Fruit fly (Drosophila melanogaster) whole organism, embryonic: ENCODE results near the gene mAChR-C.

Experiments
- Abd-B ChIP-seq: fragments of 200-800 bp; sonication (Bioruptor generic); optimal IDR thresholded peaks from 2 replicates; lab custom pipeline; 2018; ENCODE audit warnings: missing biosample characterization, mild to moderate bottlenecking, missing genetic modification characterization, moderate library complexity
- C15 ChIP-seq: fragments of 200-800 bp; sonication (Bioruptor generic); IDR thresholded peaks from 3 replicates; pipeline ENCODE4 v1.3.6; 2022; ENCODE audit warnings: missing biosample characterization, missing genetic modification characterization
- CG1024 ChIP-seq: fragments of 200-800 bp; sonication (Bioruptor generic); IDR thresholded peaks from 2 replicates; pipeline ENCODE4 v1.3.6; 2022; ENCODE audit warnings: missing biosample characterization, missing genetic modification characterization
- CG10543 ChIP-seq: fragments of 200-800 bp; sonication (Bioruptor generic); optimal IDR thresholded peaks from 3 replicates; lab custom pipeline; 2017; ENCODE audit warnings: missing biosample characterization, mild to moderate bottlenecking, missing genetic modification characterization, moderate library complexity
- CG11093 ChIP-seq: fragments of 200-800 bp; sonication (Bioruptor generic); IDR thresholded peaks from 3 replicates; pipeline ENCODE4 v1.3.6; 2022; ENCODE audit warnings: missing biosample characterization, missing genetic modification characterization
- CG15601 ChIP-seq: fragments of 200-800 bp; sonication (Bioruptor generic); optimal IDR thresholded peaks from 3 replicates; lab custom pipeline; 2019; ENCODE audit warnings: missing biosample characterization, mild to moderate bottlenecking, missing genetic modification characterization, moderate library complexity
- CG17359 ChIP-seq: fragments of 200-800 bp; sonication (Bioruptor generic); optimal IDR thresholded peaks from 3 replicates; lab custom pipeline; 2018; ENCODE audit warnings: missing biosample characterization, mild to moderate bottlenecking, missing genetic modification characterization, moderate library complexity
- CG2678 ChIP-seq: fragments of 200-800 bp; sonication (Bioruptor generic); optimal IDR thresholded peaks from 3 replicates; lab custom pipeline; 2019; ENCODE audit warnings: missing biosample characterization, mild to moderate bottlenecking, missing genetic modification characterization, moderate library complexity
- CG30020 ChIP-seq: fragments of 200-800 bp; optimal IDR thresholded peaks from 2 replicates; lab custom pipeline; 2019; ENCODE audit warnings: missing biosample characterization, mild to moderate bottlenecking, missing genetic modification characterization, moderate library complexity
- CG3726 ChIP-seq: fragments of 200-800 bp; sonication (Bioruptor generic); IDR thresholded peaks from 3 replicates; pipeline ENCODE4, ENCODE4 v1.3.6; 2022; ENCODE audit warnings: missing biosample characterization, missing genetic modification characterization
- CG4617 ChIP-seq: fragments of 200-800 bp; sonication (Bioruptor generic); optimal IDR thresholded peaks from 3 replicates; lab custom pipeline; 2016; ENCODE audit warnings: missing biosample characterization, missing genetic modification characterization, borderline replicate concordance
- CG4820 ChIP-seq: fragments of 200-800 bp; sonication (Bioruptor generic); optimal IDR thresholded peaks from 3 replicates; lab custom pipeline; 2016; ENCODE audit warnings: missing biosample characterization, missing genetic modification characterization
- CG4854 ChIP-seq: fragments of 200-800 bp; sonication (Bioruptor generic); optimal IDR thresholded peaks from 2 replicates; lab custom pipeline; 2016; ENCODE audit warnings: missing biosample characterization, missing genetic modification characterization, inconsistent platforms
- CG5180 ChIP-seq: fragments of 200-800 bp; sonication (Bioruptor generic); optimal IDR thresholded peaks from 3 replicates; lab custom pipeline; 2017; ENCODE audit warnings: missing biosample characterization, missing genetic modification characterization, mild to moderate bottlenecking, moderate library complexity, missing genetic modification reagents
- CG7372 ChIP-seq: fragments of 200-800 bp; sonication (Bioruptor generic); IDR thresholded peaks from 2 replicates; pipeline ENCODE4 v1.3.6; 2022; ENCODE audit warnings: missing biosample characterization, missing genetic modification characterization
- CG8924 ChIP-seq: fragments of 200-800 bp; optimal IDR thresholded peaks from 3 replicates; lab custom pipeline; 2019; ENCODE audit warnings: missing biosample characterization, mild to moderate bottlenecking, missing genetic modification characterization, moderate library complexity
- CG9215 ChIP-seq: fragments of 200-800 bp; sonication (Bioruptor generic); IDR thresholded peaks from 2 replicates; pipeline ENCODE4 v1.3.6; 2022; ENCODE audit warnings: missing biosample characterization, missing genetic modification characterization
- Dek ChIP-seq: fragments of 200-800 bp; sonication (Bioruptor generic); optimal IDR thresholded peaks from 3 replicates; lab custom pipeline; 2019; ENCODE audit warnings: missing biosample characterization, mild to moderate bottlenecking, missing genetic modification characterization, moderate library complexity
- Dip3 ChIP-seq: fragments of 200-800 bp; sonication (Bioruptor generic); optimal IDR thresholded peaks from 3 replicates; lab custom pipeline; 2016; ENCODE audit warnings: missing biosample characterization, missing genetic modification characterization
- Doc3 ChIP-seq: fragments of 200-800 bp; sonication (Bioruptor generic); IDR thresholded peaks from 3 replicates; pipeline ENCODE4 v1.3.6; 2022; ENCODE audit warnings: missing biosample characterization, missing genetic modification characterization; ENCODE audit not compliant: partially characterized antibody
- Dp ChIP-seq: fragments of 200-800 bp; sonication (Bioruptor generic); optimal IDR thresholded peaks from 2 replicates; lab custom pipeline; 2018; ENCODE audit warnings: missing biosample characterization, mild to moderate bottlenecking, missing genetic modification characterization, moderate library complexity
- E2f1 ChIP-seq: fragments of 200-800 bp; sonication (Bioruptor generic); IDR thresholded peaks from 2 replicates; pipeline ENCODE4 v1.3.6; 2022; ENCODE audit warnings: missing biosample characterization, missing genetic modification characterization
- H15 ChIP-seq: fragments of 200-800 bp; sonication (Bioruptor generic); IDR thresholded peaks from 3 replicates; pipeline ENCODE4 v1.3.6; 2022; ENCODE audit warnings: missing biosample characterization, missing genetic modification characterization
- H2.0 ChIP-seq: fragments of 200-800 bp; sonication (Bioruptor generic); IDR thresholded peaks from 2 replicates; pipeline ENCODE4 v1.3.6; 2022; ENCODE audit warnings: missing biosample characterization, missing genetic modification characterization
- HLH54F ChIP-seq: fragments of 200-800 bp; sonication (Bioruptor generic); optimal IDR thresholded peaks from 3 replicates; lab custom pipeline; 2016; ENCODE audit warnings: missing biosample characterization, missing genetic modification characterization
- Hmx ChIP-seq: fragments of 200-800 bp; sonication (Bioruptor generic); optimal IDR thresholded peaks from 2 replicates; lab custom pipeline; 2016; ENCODE audit warnings: missing biosample characterization, missing genetic modification characterization
- Hsf ChIP-seq: fragments of 200-800 bp; sonication (Bioruptor generic); optimal IDR thresholded peaks from 3 replicates; lab custom pipeline; 2016; ENCODE audit warnings: missing biosample characterization, missing genetic modification characterization
- Lhr ChIP-seq: fragments of 200-800 bp; sonication (Bioruptor generic); optimal IDR thresholded peaks from 3 replicates; lab custom pipeline; 2017; ENCODE audit warnings: mild to moderate bottlenecking, missing biosample characterization, missing genetic modification reagents, missing genetic modification characterization
- Lim3 ChIP-seq: fragments of 200-800 bp; sonication (Bioruptor generic); IDR thresholded peaks from 2 replicates; pipeline ENCODE4 v1.3.6; 2022; ENCODE audit warnings: missing biosample characterization, missing genetic modification characterization
- PHDP ChIP-seq: fragments of 200-800 bp; sonication (Bioruptor generic); optimal IDR thresholded peaks from 3 replicates; lab custom pipeline; 2018; ENCODE audit warnings: missing biosample characterization, mild to moderate bottlenecking, missing genetic modification characterization, moderate library complexity
- abd-A ChIP-seq: fragments of 200-800 bp; sonication (Bioruptor generic); optimal IDR thresholded peaks from 3 replicates; lab custom pipeline; 2019; ENCODE audit warnings: missing biosample characterization, mild to moderate bottlenecking, missing genetic modification characterization, moderate library complexity
- bbx ChIP-seq: fragments of 200-800 bp; sonication (Bioruptor generic); IDR thresholded peaks from 2 replicates; pipeline ENCODE4 v1.3.6; 2022; ENCODE audit warnings: missing biosample characterization, missing genetic modification characterization; ENCODE audit not compliant: partially characterized antibody
- caup ChIP-seq: fragments of 200-800 bp; sonication (Bioruptor generic); optimal IDR thresholded peaks from 3 replicates; lab custom pipeline; 2017; ENCODE audit warnings: missing biosample characterization, mild to moderate bottlenecking, missing genetic modification characterization, moderate library complexity; ENCODE audit not compliant: severe bottlenecking
- chn ChIP-seq: fragments of 200-800 bp; sonication (Bioruptor generic); optimal IDR thresholded peaks from 2 replicates; lab custom pipeline; 2016; ENCODE audit warnings: missing biosample characterization, missing genetic modification characterization
- cwo ChIP-seq: fragments of 200-800 bp; sonication (Bioruptor generic); optimal IDR thresholded peaks from 3 replicates; lab custom pipeline; 2017; ENCODE audit warnings: missing biosample characterization, missing genetic modification characterization, mild to moderate bottlenecking, moderate library complexity, missing genetic modification reagents
- dati ChIP-seq: fragments of 200-800 bp; sonication (Bioruptor generic); IDR thresholded peaks from 2 replicates; pipeline ENCODE4 v1.3.6; 2022; ENCODE audit warnings: missing biosample characterization, missing genetic modification characterization
- dysf ChIP-seq: fragments of 200-800 bp; sonication (Bioruptor generic); IDR thresholded peaks from 3 replicates; pipeline ENCODE4 v1.3.6; 2022; ENCODE audit warnings: missing biosample characterization, missing genetic modification characterization
- esg ChIP-seq: fragments of 200-800 bp; sonication (Bioruptor generic); conservative IDR thresholded peaks from 2 replicates; pipeline ENCODE4 v1.3.6; 2022; ENCODE audit warnings: missing biosample characterization, missing genetic modification characterization
- gsb ChIP-seq: fragments of 200-800 bp; sonication (Bioruptor generic); IDR thresholded peaks from 2 replicates; pipeline ENCODE4 v1.3.6; 2022; ENCODE audit warnings: missing biosample characterization, missing genetic modification characterization
- klu ChIP-seq: fragments of 200-800 bp; sonication (Bioruptor generic); IDR thresholded peaks from 2 replicates; pipeline ENCODE4 v1.3.6; 2022; ENCODE audit warnings: missing biosample characterization, missing genetic modification characterization
- lbe ChIP-seq: fragments of 200-800 bp; sonication (Bioruptor generic); optimal IDR thresholded peaks from 2 replicates; lab custom pipeline; 2016; ENCODE audit warnings: missing biosample characterization, mild to moderate bottlenecking, missing genetic modification characterization
- maf-S ChIP-seq: fragments of 200-800 bp; sonication (Bioruptor generic); optimal IDR thresholded peaks from 2 replicates; lab custom pipeline; 2016; ENCODE audit warnings: missing biosample characterization, missing genetic modification characterization
- nmo ChIP-seq: fragments of 200-800 bp; sonication (Bioruptor generic); optimal IDR thresholded peaks from 2 replicates; lab custom pipeline; 2018; ENCODE audit warnings: missing biosample characterization, mild to moderate bottlenecking, missing genetic modification characterization, moderate library complexity
- pho ChIP-seq: fragments of 200-800 bp; sonication (Bioruptor generic); optimal IDR thresholded peaks from 2 replicates; lab custom pipeline; 2016; ENCODE audit warnings: missing biosample characterization, missing genetic modification characterization
- salm ChIP-seq: fragments of 200-800 bp; sonication (Bioruptor generic); optimal IDR thresholded peaks from 2 replicates; lab custom pipeline; 2018; ENCODE audit warnings: missing biosample characterization, mild to moderate bottlenecking, missing genetic modification characterization
- sim ChIP-seq: fragments of 200-800 bp; sonication (Bioruptor generic); IDR thresholded peaks from 2 replicates; pipeline ENCODE4 v1.3.6; 2022; ENCODE audit warnings: missing biosample characterization, missing genetic modification characterization
- ttk ChIP-seq: fragments of 200-800 bp; sonication (Bioruptor generic); IDR thresholded peaks from 2 replicates; pipeline ENCODE4 v2.1.2; 2022; ENCODE audit warnings: missing biosample characterization, missing genetic modification characterization
- unc-4 ChIP-seq: fragments of 200-800 bp; sonication (Bioruptor generic); IDR thresholded peaks from 2 replicates; pipeline ENCODE4 v1.3.6; 2022; ENCODE audit warnings: missing biosample characterization, missing genetic modification characterization; ENCODE audit not compliant: partially characterized antibody

Gene mAChR-C

dm6 chrX:6843841-6844440, 11.5 kb upstream of the mAChR-C start, which contains the start of the genes CG14435 and Tmf (continued):
- TF ChIP-seq CG17359 (tag; lab: Kevin White, UChicago) (peak; percentile 95), nmo (GFP tag; lab: Kevin White, UChicago) (peak; percentile 91), H15 (GFP tag; lab: Robert Waterston, UW) (peak; percentile 82), Abd-B (GFP tag; lab: Kevin White, UChicago) (peak; percentile 90), CG7372 (GFP tag; lab: Robert Waterston, UW) (peak; percentile 85), H2.0 (GFP tag; lab: Robert Waterston, UW) (peak; percentile 76), E2f1 (GFP tag; lab: Robert Waterston, UW) (peak; percentile 86), Hsf (GFP tag; lab: Kevin White, UChicago) (peak; percentile 74), CG4854 (GFP tag; lab: Kevin White, UChicago) (peak; percentile 34), bbx (GFP tag; lab: Robert Waterston, UW) (peak; percentile 47; the same call in 1 of the 2 replicates), CG15601 (tag; lab: Kevin White, UChicago) (peak; percentile 66), klu (GFP tag; lab: Robert Waterston, UW) (peak; percentile 87), salm (tag; lab: Kevin White, UChicago) (peak; percentile 56), Dek (tag; lab: Kevin White, UChicago) (peak; percentile 79), CG8924 (tag; lab: Kevin White, UChicago) (peak; percentile 90), HLH54F (GFP tag; lab: Kevin White, UChicago) (peak; percentile 59), Dip3 (GFP tag; lab: Kevin White, UChicago) (peak; percentile 58), esg (peak; percentile 85), PHDP (tag; lab: Kevin White, UChicago) (peak; percentile 79), CG4617 (GFP tag; lab: Kevin White, UChicago) (no peak), maf-S (GFP tag; lab: Kevin White, UChicago) (no peak), abd-A (tag; lab: Kevin White, UChicago) (no peak), ttk (GFP tag; lab: Robert Waterston, UW) (peak; percentile 76), unc-4 (peak; percentile 55; the same call in 1 of the 2 replicates), dysf (GFP tag; lab: Robert Waterston, UW) (peak; percentile 91), CG10543 (GFP tag; lab: Kevin White, UChicago) (peak; percentile 75), CG2678 (tag; lab: Kevin White, UChicago) (peak; percentile 90), CG30020 (tag; lab: Kevin White, UChicago) (peak; percentile 73), CG11093 (peak; percentile 85), lbe (peak; percentile 55), CG3726 (GFP tag; lab: Robert Waterston, UW) (peak; percentile 76; the same call in 2 of the 3 replicates), Hmx (GFP tag; lab: Kevin White, UChicago) (peak; percentile 45), sim (GFP tag; lab: Robert Waterston, UW) (no peak; the same call in 1 of the 2 replicates), CG9215 (GFP tag; lab: Robert Waterston, UW) (peak; percentile 91), Lim3 (GFP tag; lab: Robert Waterston, UW) (peak; percentile 69; the same call in 1 of the 2 replicates), Dp (GFP tag; lab: Kevin White, UChicago) (no peak), cwo (GFP tag; lab: Kevin White, UChicago) (peak; percentile 65), CG5180 (GFP tag; lab: Kevin White, UChicago) (peak; percentile 47), chn (GFP tag; lab: Kevin White, UChicago) (peak; percentile 66), CG1024 (peak; percentile 64), pho (GFP tag; lab: Kevin White, UChicago) (peak; percentile 75), Lhr (GFP tag; lab: Kevin White, UChicago) (peak; percentile 35), gsb (GFP tag; lab: Robert Waterston, UW) (peak; percentile 64), Doc3 (no peak), caup (GFP tag; lab: Kevin White, UChicago) (peak; percentile 80), dati (GFP tag; lab: Robert Waterston, UW) (no peak), C15 (GFP tag; lab: Robert Waterston, UW) (peak; percentile 27; the same call in 1 of the 3 replicates), CG4820 (GFP tag; lab: Kevin White, UChicago) (peak; percentile 74)
